Worm (Caenorhabditis elegans) whole organism, midembryonic: Measurements from ENCODE around the gene cyp-35A2.

Experiments used
- cog-1 ChIP-seq: sonication (generic microtip); optimal IDR thresholded peaks from 2 replicates; lab custom pipeline; 2016; ENCODE audit warnings: missing genetic modification characterization, missing compliant biosample characterization
- ref-1 ChIP-seq: fragments of 200-800 bp; sonication (Bioruptor generic); conservative IDR thresholded peaks from 2 replicates; pipeline ENCODE4 v1.3.6; 2022; ENCODE audit warnings: missing genetic modification reagents, missing genetic modification characterization, missing compliant biosample characterization
- ztf-23 ChIP-seq: fragments of 200-800 bp; sonication (Bioruptor generic); IDR thresholded peaks from 2 replicates; pipeline ENCODE4 v1.3.6; 2022; ENCODE audit warnings: missing genetic modification reagents, missing genetic modification characterization, missing compliant biosample characterization

DNA sequence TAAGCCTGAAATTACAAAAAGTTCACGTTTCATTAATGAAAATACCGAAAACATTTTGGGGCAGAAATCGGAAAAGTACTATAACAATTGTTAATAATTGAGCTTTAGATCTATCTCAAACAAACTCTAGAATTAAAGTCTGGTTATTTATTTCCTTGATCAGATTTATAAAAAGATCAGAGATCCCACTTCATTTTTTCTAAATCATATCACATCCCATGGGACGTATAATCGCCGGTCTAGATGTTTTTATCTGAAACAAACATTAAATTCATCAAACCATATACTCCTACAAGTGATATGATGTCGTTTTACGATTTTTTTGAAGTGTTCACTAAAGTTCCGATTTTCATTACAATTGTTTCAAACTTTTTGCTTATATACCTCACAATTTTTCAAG, 47.7 kb upstream of the cyp-35A2 start, which contains the start of gene str-41:
- TF ChIP-seq cog-1 (tag; lab: Kevin White, UChicago) (no peak), ref-1 (GFP tag; lab: Robert Waterston, UW) (no peak), ztf-23 (no peak)
